Worm (Caenorhabditis elegans): Measurements from ENCODE around the gene C29A12.1.

The C29A12.1 gene

DNA sequence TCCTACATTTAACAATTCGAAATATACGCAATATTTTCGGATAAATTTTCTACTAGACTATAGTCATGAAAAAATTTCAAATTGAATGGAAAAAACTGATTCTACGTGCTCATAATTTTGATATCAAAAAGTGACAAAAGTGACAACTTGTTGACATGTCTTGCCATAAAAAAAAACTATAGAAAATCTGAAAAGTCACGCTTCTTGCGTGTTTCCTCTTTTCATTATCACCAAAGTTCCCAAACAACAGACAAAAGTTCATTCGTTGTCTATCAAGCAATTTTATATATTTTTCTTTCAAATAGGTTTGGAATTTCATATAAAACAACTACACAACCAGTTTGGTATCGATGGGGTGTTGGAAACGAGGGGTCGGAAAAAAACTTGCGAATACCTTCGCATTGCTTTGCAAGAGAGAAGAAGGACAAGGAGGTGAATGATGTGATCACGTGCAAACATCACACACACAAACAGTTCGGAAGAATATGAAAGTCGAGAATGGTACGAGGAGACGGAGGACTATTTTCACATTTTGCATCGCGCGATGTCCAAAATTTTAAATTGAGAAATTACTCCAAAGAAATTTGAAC, 45.9 kb upstream of the C29A12.1 start (continued):
- no peak for TF ChIP-seq Y53F4B.3 (GFP tag; IDR thresholded peaks at IDR 0.05)
- TF ChIP-seq lsy-27 (tag; optimal IDR thresholded peaks at IDR 0.05; ENCODE audit: borderline replicate concordance, insufficient read depth), result no peak
- no peak for TF ChIP-seq nfyb-1 (GFP tag; IDR thresholded peaks at IDR 0.05)
- no peak for TF ChIP-seq ceh-58 (GFP tag; IDR thresholded peaks at IDR 0.05)
- TF ChIP-seq T07F8.4 (tag; optimal IDR thresholded peaks at IDR 0.05), result no peak
- no peak for TF ChIP-seq snpc-1.1 (tag; optimal IDR thresholded peaks at IDR 0.05; ENCODE audit: insufficient read depth)

DNA sequence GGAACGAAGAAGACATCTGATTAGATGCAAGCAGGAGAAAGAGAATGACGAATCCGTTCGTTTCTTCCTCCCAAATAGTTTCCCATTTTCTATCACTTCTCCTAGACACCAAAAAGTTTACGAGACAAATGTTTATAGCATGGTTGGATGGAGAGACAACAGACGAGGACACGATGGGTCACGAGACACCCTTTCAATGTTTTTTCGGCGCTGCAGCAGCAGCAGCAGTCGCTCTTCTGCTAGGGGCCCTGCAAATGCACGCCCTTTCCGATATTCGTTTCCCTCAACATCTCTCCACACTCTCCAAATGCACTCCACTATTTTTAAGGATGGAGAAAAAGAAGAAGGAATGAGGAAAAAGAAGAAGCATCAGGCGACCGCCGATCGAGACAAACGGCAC, 45.1 kb upstream of the C29A12.1 start:
- peak; percentile 52 for TF ChIP-seq lin-54 (GFP tag; optimal IDR thresholded peaks at IDR 0.05)
- no peak for TF ChIP-seq lsy-27 (tag; optimal IDR thresholded peaks at IDR 0.05; ENCODE audit: borderline replicate concordance, insufficient read depth)
- TF ChIP-seq lin-26 (GFP tag; IDR thresholded peaks at IDR 0.05), result 0 out of 2 replicates have a peak, but pooled peaks have one; percentile 49
- peak; percentile 96 for TF ChIP-seq zfh-2 (GFP tag; conservative IDR thresholded peaks at IDR 0.05)
- no peak for TF ChIP-seq unc-62 (GFP tag; optimal IDR thresholded peaks at IDR 0.05)
- peak; percentile 54 for TF ChIP-seq atf-7 (tag; optimal IDR thresholded peaks at IDR 0.05)
- TF ChIP-seq ztf-26 (tag; optimal IDR thresholded peaks at IDR 0.05), result peak; percentile 34
- TF ChIP-seq F55B11.4 (tag; optimal IDR thresholded peaks at IDR 0.05; ENCODE audit: borderline replicate concordance, insufficient read depth), result no peak
- peak; percentile 72 for TF ChIP-seq ceh-27 (GFP tag; optimal IDR thresholded peaks at IDR 0.05)
- TF ChIP-seq F22D6.2 (tag; optimal IDR thresholded peaks at IDR 0.05), result no peak
- peak; percentile 72; the same call in 1 of the 2 replicates for TF ChIP-seq K11D2.4 (GFP tag; IDR thresholded peaks at IDR 0.05)
- 0 out of 2 replicates have a peak, but pooled peaks have one; percentile 7 for TF ChIP-seq egl-44 (GFP tag; IDR thresholded peaks at IDR 0.05)
- TF ChIP-seq nfya-1 (tag; optimal IDR thresholded peaks at IDR 0.05; ENCODE audit: borderline replicate concordance, insufficient read depth), result no peak
- TF ChIP-seq akir-1 (GFP tag; optimal IDR thresholded peaks at IDR 0.05), result no peak
- TF ChIP-seq snpc-4 (GFP tag; optimal IDR thresholded peaks at IDR 0.05), result no peak
- TF ChIP-seq snpc-4 (tag; optimal IDR thresholded peaks at IDR 0.05), result peak in 3 of 4 experiments; percentile 4 to 31 (median 8)
- TF ChIP-seq athp-1 (tag; optimal IDR thresholded peaks at IDR 0.05), result no peak
- no peak for TF ChIP-seq nhr-120 (GFP tag; IDR thresholded peaks at IDR 0.05)
- peak; percentile 72 for TF ChIP-seq C06A6.2 (GFP tag; conservative IDR thresholded peaks at IDR 0.05)
- TF ChIP-seq ZK185.1 (tag; optimal IDR thresholded peaks at IDR 0.05; ENCODE audit: poor library complexity, severe bottlenecking), result no peak
- TF ChIP-seq dox-1 (GFP tag; IDR thresholded peaks at IDR 0.05), result peak; percentile 63; the same call in 1 of the 2 replicates
- TF ChIP-seq cebp-1 (GFP tag; IDR thresholded peaks at IDR 0.05), result no peak
- TF ChIP-seq cebp-1 (tag; optimal IDR thresholded peaks at IDR 0.05), result peak; percentile 77
- TF ChIP-seq tbp1 (GFP tag; optimal IDR thresholded peaks at IDR 0.05), result peak; percentile 3
- TF ChIP-seq chd-7 (tag; optimal IDR thresholded peaks at IDR 0.05), result peak; percentile 80
- peak; percentile 57; the same call in 1 of the 2 replicates for TF ChIP-seq nfyb-1 (GFP tag; IDR thresholded peaks at IDR 0.05)
- TF ChIP-seq K12H6.12 (tag; optimal IDR thresholded peaks at IDR 0.05), result peak; percentile 86
- peak; percentile 91 for TF ChIP-seq somi-1 (GFP tag; optimal IDR thresholded peaks at IDR 0.05)
- TF ChIP-seq egrh-3 (GFP tag; IDR thresholded peaks at IDR 0.05), result peak; percentile 66
- TF ChIP-seq Y95B8A.8 (GFP tag; IDR thresholded peaks at IDR 0.05), result peak; percentile 63; the same call in 1 of the 2 replicates
- peak; percentile 50; the same call in 1 of the 2 replicates for TF ChIP-seq hmg-1.2 (GFP tag; IDR thresholded peaks at IDR 0.05)
- peak in 1 of 2 experiments; percentile 21 for TF ChIP-seq let-607 (tag; optimal IDR thresholded peaks at IDR 0.05)
- TF ChIP-seq lin-35 (GFP tag; optimal IDR thresholded peaks at IDR 0.05), result peak in 1 of 3 experiments; percentile 19
- TF ChIP-seq attf-5 (GFP tag; optimal IDR thresholded peaks at IDR 0.05), result peak; percentile 31
- TF ChIP-seq tlf-1 (GFP tag; optimal IDR thresholded peaks at IDR 0.05), result peak; percentile 26
- TF ChIP-seq ztf-22 (GFP tag; optimal IDR thresholded peaks at IDR 0.05), result peak; percentile 39
- TF ChIP-seq D2030.7 (GFP tag; IDR thresholded peaks at IDR 0.05), result no peak
- TF ChIP-seq efl-1 (GFP tag; optimal IDR thresholded peaks at IDR 0.05), result no peak
- TF ChIP-seq B0336.3 (GFP tag; IDR thresholded peaks at IDR 0.05), result 0 out of 2 replicates have a peak, but pooled peaks have one; percentile 52
- peak; percentile 57 for TF ChIP-seq madf-10 (tag; optimal IDR thresholded peaks at IDR 0.05)
- TF ChIP-seq gei-17 (GFP tag; optimal IDR thresholded peaks at IDR 0.05), result peak; percentile 17

All from whole organism, young adult.